4 fruit fly cellular contexts compared by ENCODE assay signal in the genomic region with DNA sequence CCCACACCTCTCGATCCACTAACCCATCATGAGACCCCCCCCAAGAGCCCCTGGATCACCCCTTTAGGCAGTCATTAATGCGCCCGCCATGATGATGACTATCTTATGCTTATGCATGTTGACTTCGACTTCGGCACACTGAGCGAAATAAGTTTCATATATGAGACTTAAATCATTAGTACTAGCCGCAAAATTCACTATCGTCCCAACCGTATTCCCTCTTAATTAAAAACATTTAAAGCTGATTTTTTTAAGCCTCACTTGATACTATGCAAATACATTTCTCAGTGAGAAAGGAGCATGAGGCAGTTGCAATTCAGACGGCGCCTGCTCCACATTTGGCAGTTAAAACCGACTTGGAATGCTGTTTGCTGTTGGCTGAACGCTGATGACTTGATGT.
TF ChIP-seq lines count a peak whose summit lies in the region.

No protein-coding gene starts in this region.

- no peak for TF ChIP-seq CTCF in whole organism, embryonic (GFP tag; optimal IDR thresholded peaks at IDR 0.05; lab: Kevin White, UChicago)

TF ChIP-seq in whole organism, embryonic, 481 proteins besides CTCF, POLR2A, EP300 and RAD21:
- TF ChIP-seq bsh (GFP tag; optimal IDR thresholded peaks at IDR 0.05; lab: Kevin White, UChicago) (peak in 1 of 2 experiments; percentile 14), al (GFP tag; IDR thresholded peaks at IDR 0.05; lab: Robert Waterston, UW) (no peak), ind (GFP tag; optimal IDR thresholded peaks at IDR 0.05; lab: Kevin White, UChicago) (no peak), CG1603 (tag; optimal IDR thresholded peaks at IDR 0.05; lab: Kevin White, UChicago) (peak; percentile 19), HLH3B (GFP tag; IDR thresholded peaks at IDR 0.05; lab: Robert Waterston, UW) (no peak), ap (GFP tag; IDR thresholded peaks at IDR 0.05; lab: Robert Waterston, UW) (0 out of 2 replicates have a peak, but pooled peaks have one; percentile 8), ci (GFP tag; IDR thresholded peaks at IDR 0.05; lab: Robert Waterston, UW) (0 out of 3 replicates have a peak, but pooled peaks have one; percentile 23), Drgx (GFP tag; IDR thresholded peaks at IDR 0.05; lab: Robert Waterston, UW) (peak; percentile 92), crol (GFP tag; IDR thresholded peaks at IDR 0.05; lab: Robert Waterston, UW) (peak; percentile 49; the same call in 1 of the 2 replicates), Sox102F (GFP tag; optimal IDR thresholded peaks at IDR 0.05; lab: Kevin White, UChicago) (peak; percentile 39)
TF ChIP-seq in whole organism, embryonic: peak in this region for 7.

TF ChIP-seq in whole organism, prepupa, 60 proteins besides CTCF, POLR2A, EP300 and RAD21 (continues in another document):
- peak; percentile 83 for TF ChIP-seq OdsH (GFP tag; optimal IDR thresholded peaks at IDR 0.05; lab: Kevin White, UChicago)
- TF ChIP-seq fd85E (GFP tag; optimal IDR thresholded peaks at IDR 0.05; lab: Kevin White, UChicago), result peak; percentile 36
- TF ChIP-seq Eip75B (GFP tag; optimal IDR thresholded peaks at IDR 0.05; lab: Kevin White, UChicago), result peak; percentile 74
- TF ChIP-seq fkh (GFP tag; optimal IDR thresholded peaks at IDR 0.05; lab: Kevin White, UChicago), result no peak
- peak; percentile 16 for TF ChIP-seq Ets21C (GFP tag; optimal IDR thresholded peaks at IDR 0.05; lab: Kevin White, UChicago)
- peak; percentile 96 for TF ChIP-seq eg (GFP tag; IDR thresholded peaks at IDR 0.05; lab: Robert Waterston, UW)
- TF ChIP-seq CG6792 (GFP tag; optimal IDR thresholded peaks at IDR 0.05; lab: Kevin White, UChicago), result peak; percentile 73
- peak; percentile 93 for TF ChIP-seq CG32006 (GFP tag; optimal IDR thresholded peaks at IDR 0.05; lab: Kevin White, UChicago)
- TF ChIP-seq vri (GFP tag; optimal IDR thresholded peaks at IDR 0.05; lab: Kevin White, UChicago), result no peak
- peak; percentile 93 for TF ChIP-seq CG15336 (GFP tag; IDR thresholded peaks at IDR 0.05; lab: Robert Waterston, UW)
- TF ChIP-seq topi (GFP tag; optimal IDR thresholded peaks at IDR 0.05; lab: Kevin White, UChicago), result peak; percentile 11
- peak; percentile 78 for TF ChIP-seq CG7368 (GFP tag; optimal IDR thresholded peaks at IDR 0.05; lab: Kevin White, UChicago)
- TF ChIP-seq esn (GFP tag; optimal IDR thresholded peaks at IDR 0.05; lab: Kevin White, UChicago), result peak; percentile 51
- TF ChIP-seq svp (GFP tag; lab: Kevin White, UChicago), result no peak
- peak; percentile 90 for TF ChIP-seq CG6163 (GFP tag; IDR thresholded peaks at IDR 0.05; lab: Robert Waterston, UW)
- TF ChIP-seq lz (GFP tag; optimal IDR thresholded peaks at IDR 0.05; lab: Kevin White, UChicago), result peak; percentile 57
- TF ChIP-seq achi (GFP tag; optimal IDR thresholded peaks at IDR 0.05; lab: Kevin White, UChicago), result peak; percentile 63
- TF ChIP-seq Smox (GFP tag; optimal IDR thresholded peaks at IDR 0.05; lab: Kevin White, UChicago), result peak; percentile 27
- TF ChIP-seq CG11294 (GFP tag; IDR thresholded peaks at IDR 0.05; lab: Robert Waterston, UW), result peak; percentile 71
- peak; percentile 63 for TF ChIP-seq CG8632 (GFP tag; optimal IDR thresholded peaks at IDR 0.05; lab: Kevin White, UChicago)
- TF ChIP-seq fd59A (GFP tag; optimal IDR thresholded peaks at IDR 0.05; lab: Kevin White, UChicago), result peak; percentile 17
- peak; percentile 57 for TF ChIP-seq Sox102F (GFP tag; optimal IDR thresholded peaks at IDR 0.05; lab: Kevin White, UChicago)
- TF ChIP-seq salr (GFP tag; optimal IDR thresholded peaks at IDR 0.05; lab: Kevin White, UChicago), result peak in 1 of 2 experiments; percentile 52
- peak; percentile 55 for TF ChIP-seq Ets96B (tag; optimal IDR thresholded peaks at IDR 0.05; lab: Kevin White, UChicago)
- peak; percentile 45 for TF ChIP-seq CG1621 (tag; optimal IDR thresholded peaks at IDR 0.05; lab: Kevin White, UChicago)

TF ChIP-seq in whole organism, pupa, 21 proteins besides CTCF, POLR2A, EP300 and RAD21:
- TF ChIP-seq Pif1A (GFP tag; optimal IDR thresholded peaks at IDR 0.05; lab: Kevin White, UChicago) (peak; percentile 74), Ets98B (GFP tag; IDR thresholded peaks at IDR 0.05; lab: Robert Waterston, UW) (peak; percentile 96), CG13204 (GFP tag; optimal IDR thresholded peaks at IDR 0.05; lab: Kevin White, UChicago) (peak; percentile 18), CG14655 (GFP tag; optimal IDR thresholded peaks at IDR 0.05; lab: Kevin White, UChicago) (peak; percentile 79), CG34367 (tag; optimal IDR thresholded peaks at IDR 0.05; lab: Kevin White, UChicago) (peak; percentile 49), D1 (tag; optimal IDR thresholded peaks at IDR 0.05; lab: Kevin White, UChicago) (no peak), EcR (GFP tag; optimal IDR thresholded peaks at IDR 0.05; lab: Kevin White, UChicago) (no peak), gl (tag; optimal IDR thresholded peaks at IDR 0.05; lab: Kevin White, UChicago) (peak; percentile 32), CG4496 (GFP tag; IDR thresholded peaks at IDR 0.05; lab: Robert Waterston, UW) (peak; percentile 92), CG8301 (tag; optimal IDR thresholded peaks at IDR 0.05; lab: Kevin White, UChicago) (peak; percentile 85), CG8159 (tag; optimal IDR thresholded peaks at IDR 0.05; lab: Kevin White, UChicago) (peak; percentile 70), rn (GFP tag; IDR thresholded peaks at IDR 0.05; lab: Robert Waterston, UW) (peak; percentile 83), CG32121 (GFP tag; IDR thresholded peaks at IDR 0.05; lab: Robert Waterston, UW) (peak; percentile 94), CG10348 (GFP tag; IDR thresholded peaks at IDR 0.05; lab: Robert Waterston, UW) (peak; percentile 69), Snoo (tag; optimal IDR thresholded peaks at IDR 0.05; lab: Kevin White, UChicago) (peak; percentile 48), CG17806 (tag; optimal IDR thresholded peaks at IDR 0.05; lab: Kevin White, UChicago) (peak; percentile 72), CG15710 (tag; optimal IDR thresholded peaks at IDR 0.05; lab: Kevin White, UChicago) (peak; percentile 63), CG12605 (GFP tag; IDR thresholded peaks at IDR 0.05; lab: Robert Waterston, UW) (peak; percentile 81), fd96Ca (GFP tag; IDR thresholded peaks at IDR 0.05; lab: Robert Waterston, UW) (peak; percentile 93), Pif1B (GFP tag; optimal IDR thresholded peaks at IDR 0.05; lab: Kevin White, UChicago) (peak; percentile 64), CG9948 (tag; optimal IDR thresholded peaks at IDR 0.05; lab: Kevin White, UChicago) (peak; percentile 60)

TF ChIP-seq in whole organism, wandering third instar larva, 38 proteins besides CTCF, POLR2A, EP300 and RAD21:
- TF ChIP-seq psq (GFP tag; optimal IDR thresholded peaks at IDR 0.05; lab: Kevin White, UChicago), result no peak
- TF ChIP-seq Dif (GFP tag; optimal IDR thresholded peaks at IDR 0.05; lab: Kevin White, UChicago; ENCODE audit: partially characterized antibody), result no peak
- peak; percentile 20 for TF ChIP-seq br (GFP tag; optimal IDR thresholded peaks at IDR 0.05; lab: Kevin White, UChicago)
- TF ChIP-seq dl (GFP tag; optimal IDR thresholded peaks at IDR 0.05; lab: Kevin White, UChicago; ENCODE audit: insufficient read depth in 1 of 2, partially characterized antibody in 2 of 2), result no peak
- TF ChIP-seq Dfd (GFP tag; optimal IDR thresholded peaks at IDR 0.05; lab: Kevin White, UChicago), result no peak
- TF ChIP-seq tai (GFP tag; optimal IDR thresholded peaks at IDR 0.05; lab: Kevin White, UChicago), result no peak
- TF ChIP-seq fru (GFP tag; optimal IDR thresholded peaks at IDR 0.05; lab: Kevin White, UChicago), result no peak
- TF ChIP-seq jim (GFP tag; optimal IDR thresholded peaks at IDR 0.05; lab: Kevin White, UChicago), result no peak
- TF ChIP-seq sv (GFP tag; optimal IDR thresholded peaks at IDR 0.05; lab: Kevin White, UChicago), result no peak
- TF ChIP-seq OdsH (GFP tag; optimal IDR thresholded peaks at IDR 0.05; lab: Kevin White, UChicago), result no peak
- no peak for TF ChIP-seq Hnf4 (GFP tag; optimal IDR thresholded peaks at IDR 0.05; lab: Kevin White, UChicago)
- TF ChIP-seq usp (GFP tag; optimal IDR thresholded peaks at IDR 0.05; lab: Kevin White, UChicago), result no peak
- no peak for TF ChIP-seq h (GFP tag; optimal IDR thresholded peaks at IDR 0.05; lab: Kevin White, UChicago)
- peak; percentile 14 for TF ChIP-seq HLH106 (tag; optimal IDR thresholded peaks at IDR 0.05; lab: Kevin White, UChicago)
- no peak for TF ChIP-seq Abd-B (GFP tag; optimal IDR thresholded peaks at IDR 0.05; lab: Kevin White, UChicago)
- no peak for TF ChIP-seq Hr78 (GFP tag; optimal IDR thresholded peaks at IDR 0.05; lab: Kevin White, UChicago)
- TF ChIP-seq Vsx2 (GFP tag; optimal IDR thresholded peaks at IDR 0.05; lab: Kevin White, UChicago; ENCODE audit: partially characterized antibody), result no peak
- TF ChIP-seq Rel (GFP tag; optimal IDR thresholded peaks at IDR 0.05; lab: Kevin White, UChicago), result no peak
- TF ChIP-seq Rel (tag; optimal IDR thresholded peaks at IDR 0.05; lab: Kevin White, UChicago), result no peak
- TF ChIP-seq lola (GFP tag; optimal IDR thresholded peaks at IDR 0.05; lab: Kevin White, UChicago), result no peak
- TF ChIP-seq Mio (GFP tag; optimal IDR thresholded peaks at IDR 0.05; lab: Kevin White, UChicago), result no peak
- TF ChIP-seq foxo (GFP tag; optimal IDR thresholded peaks at IDR 0.05; lab: Kevin White, UChicago), result peak in 1 of 2 experiments; percentile 40
